Worm (Caenorhabditis elegans) whole organism, L4/young adult: ENCODE data around the gene ZK1086.3.

Source experiments
- W03F9.2 ChIP-seq: fragments of 150-350 bp; optimal IDR thresholded peaks from 2 replicates; lab custom pipeline; 2014; ENCODE audit warnings: missing biosample characterization, missing genetic modification characterization
- dao-5 ChIP-seq: sonication (generic microtip); optimal IDR thresholded peaks from 2 replicates; lab custom pipeline; 2016; ENCODE audit warnings: missing genotype, missing genetic modification characterization, moderate library complexity, missing compliant biosample characterization
- him-1 ChIP-seq: sonication (generic microtip); optimal IDR thresholded peaks from 2 replicates; lab custom pipeline; 2016; ENCODE audit warnings: missing genotype, missing genetic modification reagents, missing genetic modification characterization, missing compliant biosample characterization

ZK1086.3 gene

DNA sequence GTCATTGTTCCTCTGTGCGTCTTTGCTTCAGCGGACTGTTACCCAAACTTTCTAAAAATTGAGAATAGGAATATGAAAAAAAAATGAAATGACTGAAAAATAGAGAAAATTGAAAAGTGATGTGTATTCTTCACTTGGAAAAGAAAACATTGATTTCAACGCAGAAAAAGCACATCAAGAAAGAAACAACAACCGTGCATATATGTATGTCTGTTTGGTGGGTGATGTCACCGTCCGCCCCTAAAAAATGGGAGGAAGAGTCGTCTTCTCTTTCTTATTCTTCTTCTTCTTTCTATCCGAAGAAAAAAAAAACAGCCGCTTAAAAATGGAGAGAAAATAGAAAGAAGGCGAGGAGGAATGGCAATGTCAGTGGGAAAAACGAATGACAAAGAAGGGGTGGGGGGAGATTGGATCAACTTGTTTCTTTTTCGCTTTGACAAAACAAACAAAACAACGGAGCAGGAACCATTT is 20.1 kb upstream of the ZK1086.3 start, which contains the start of gene nkb-3:
Gene nkb-3, minus strand, starts transcription at position 51 of the 471 bp plus-strand sequence.
- TF ChIP-seq dao-5 (no peak), W03F9.2 (tag; lab: Kevin White, UChicago) (no peak), him-1 (tag; lab: Kevin White, UChicago) (no peak)

DNA sequence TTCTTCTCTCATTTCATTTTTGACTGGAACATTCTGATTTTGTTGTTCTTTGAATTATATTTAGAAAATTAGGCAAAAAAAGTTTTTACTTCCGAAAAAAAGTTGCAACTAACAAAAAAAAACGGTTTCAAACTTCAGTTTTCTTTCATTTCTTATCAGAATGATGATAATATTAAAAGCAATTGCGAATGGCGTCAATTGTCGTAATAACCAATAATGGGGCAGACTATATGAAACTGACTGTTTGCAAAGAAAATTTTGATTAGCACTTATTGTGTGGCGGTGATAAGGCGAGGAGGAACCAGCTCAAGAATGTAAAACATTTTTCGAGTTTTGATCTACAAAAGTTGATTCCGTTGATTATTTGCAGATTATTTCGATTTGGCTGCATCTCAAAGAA is 17.9 kb upstream of the ZK1086.3 start:
- TF ChIP-seq him-1 (tag; lab: Kevin White, UChicago) = no peak

DNA sequence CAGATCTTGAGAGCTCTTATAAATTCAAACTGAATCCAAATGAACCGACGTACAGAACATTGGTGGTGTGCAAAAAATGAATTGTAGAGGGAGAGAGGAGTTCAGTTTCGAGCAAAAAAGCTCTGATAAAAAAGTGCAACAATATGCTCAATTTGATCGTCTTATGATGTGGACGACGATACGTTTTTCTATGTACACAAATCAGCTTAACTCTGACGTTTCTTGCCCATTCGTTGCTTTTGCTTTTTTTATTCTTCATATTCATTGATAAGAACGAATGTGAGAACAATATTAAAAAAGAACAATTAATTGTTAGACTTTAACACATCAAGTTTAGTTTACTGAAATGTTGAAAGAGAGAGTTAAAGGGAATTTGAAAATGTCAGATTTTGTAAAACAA is 16.5 kb upstream of the ZK1086.3 start:
- TF ChIP-seq W03F9.2 (tag; lab: Kevin White, UChicago) = no peak
- TF ChIP-seq him-1 (tag; lab: Kevin White, UChicago) = no peak
- TF ChIP-seq dao-5 = no peak

DNA sequence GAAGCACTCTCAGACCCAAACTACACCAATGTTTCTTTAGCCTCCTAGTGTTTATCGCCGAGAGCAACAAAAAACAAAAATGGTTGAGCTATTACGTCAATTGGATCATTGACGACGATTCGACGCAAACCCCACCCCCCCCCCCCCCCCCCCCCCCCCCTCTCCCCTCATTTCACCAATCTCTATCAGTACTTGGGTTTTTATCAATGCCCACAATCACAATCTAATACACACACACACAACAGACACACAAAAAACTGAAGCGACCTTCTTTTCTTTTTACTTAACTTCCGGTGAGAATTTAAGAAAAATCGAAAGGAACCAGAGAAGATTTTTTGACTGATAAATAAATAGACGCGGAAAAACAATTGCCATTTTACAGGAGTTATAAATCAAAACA is 15.1 kb upstream of the ZK1086.3 start:
- no peak for TF ChIP-seq dao-5

DNA sequence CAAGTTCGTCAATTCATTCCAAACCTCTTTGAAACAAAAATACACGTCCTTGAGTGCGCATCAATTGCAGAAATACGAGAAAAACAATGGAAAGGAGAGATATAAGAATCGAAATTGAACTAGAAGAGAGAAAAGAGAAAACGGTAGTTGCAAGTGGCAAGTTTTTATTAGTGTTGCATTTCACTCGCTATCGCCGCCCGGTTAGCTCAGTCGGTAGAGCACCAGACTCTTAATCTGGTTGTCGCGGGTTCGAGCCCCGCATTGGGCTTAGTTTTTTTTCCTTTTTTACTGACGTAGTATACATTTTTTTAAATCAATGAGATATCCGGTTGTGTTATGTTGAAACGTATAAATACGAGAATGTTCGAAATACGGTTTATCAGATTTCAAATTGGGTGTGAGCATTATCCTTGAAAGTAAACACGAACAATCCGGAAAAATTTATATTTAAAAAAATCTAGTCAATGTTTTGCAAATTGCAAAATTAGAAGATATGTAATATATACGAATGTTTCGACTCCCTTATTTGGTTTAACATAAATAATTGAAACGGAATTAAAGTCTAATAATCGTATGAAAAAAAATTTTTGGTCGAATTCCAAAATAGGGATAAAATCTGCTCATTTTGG is 9.1 kb upstream of the ZK1086.3 start:
- TF ChIP-seq dao-5 = no peak
- no peak for TF ChIP-seq W03F9.2 (tag; lab: Kevin White, UChicago)

DNA sequence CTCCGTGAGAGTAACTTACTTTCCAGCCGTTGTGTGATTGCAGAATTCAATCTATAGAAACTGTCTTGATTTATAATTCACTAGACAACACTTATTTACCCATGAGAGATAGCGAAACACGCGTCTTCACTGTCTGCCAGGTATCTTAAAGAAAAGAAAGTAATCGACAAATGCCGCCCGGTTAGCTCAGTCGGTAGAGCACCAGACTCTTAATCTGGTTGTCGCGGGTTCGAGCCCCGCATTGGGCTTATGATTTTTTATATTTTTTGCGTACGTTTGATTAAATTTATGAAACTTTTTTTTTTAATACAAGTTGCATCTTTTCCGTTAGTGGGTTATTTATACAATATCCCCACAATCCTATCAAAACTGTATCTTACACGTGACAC is 8.6 kb upstream of the ZK1086.3 start:
- TF ChIP-seq dao-5 = no peak
- TF ChIP-seq W03F9.2 (tag; lab: Kevin White, UChicago) = no peak
- no peak for TF ChIP-seq him-1 (tag; lab: Kevin White, UChicago)

DNA sequence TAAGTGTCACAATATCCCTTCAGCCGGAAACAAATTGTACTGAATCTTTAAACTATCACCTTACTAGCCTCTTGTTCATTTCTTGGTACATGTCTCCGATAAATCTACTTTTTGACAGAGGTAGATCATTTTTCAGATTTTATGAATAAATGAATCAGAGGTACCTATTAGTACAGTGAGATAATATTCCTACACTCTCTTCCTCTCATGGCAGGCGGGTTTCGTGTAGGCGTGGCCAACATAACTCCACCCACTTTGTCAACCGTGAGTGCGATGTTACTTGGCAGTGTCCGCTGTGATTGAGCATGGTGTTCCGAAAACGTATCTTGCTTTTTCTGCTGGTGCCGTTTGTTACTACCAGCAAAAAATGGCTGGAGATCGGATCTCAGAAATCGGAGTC is 5.4 kb upstream of the ZK1086.3 start, which contains the start of gene F55F3.4:
Gene F55F3.4, plus strand, starts transcription at position 301 of the 400 bp plus-strand sequence.
- TF ChIP-seq dao-5 (no peak), him-1 (tag; lab: Kevin White, UChicago) (no peak), W03F9.2 (tag; lab: Kevin White, UChicago) (no peak)

DNA sequence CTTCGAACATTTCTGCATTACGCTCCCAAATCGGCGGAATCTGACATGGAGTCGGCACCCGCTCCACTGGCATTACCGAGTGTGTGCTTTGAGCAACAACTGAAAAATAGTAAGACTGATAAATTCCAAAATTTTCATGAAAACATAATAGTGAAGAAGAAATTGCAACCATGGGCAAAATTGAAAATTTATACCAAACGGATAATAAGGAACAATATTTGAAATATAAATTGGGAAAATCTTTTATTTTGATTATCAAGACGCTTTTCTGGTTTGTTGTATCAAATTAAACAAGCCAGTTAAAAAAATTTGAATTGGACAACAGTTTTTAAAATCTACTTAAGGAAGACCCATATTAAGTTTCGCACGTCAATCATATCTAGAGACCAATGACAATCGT is 2.9 kb downstream of the ZK1086.3 start, which contains the start of gene ZK1086.2:
Gene ZK1086.2, minus strand, starts transcription at position 101 of the 400 bp plus-strand sequence.
- TF ChIP-seq dao-5 (no peak), him-1 (tag; lab: Kevin White, UChicago) (no peak), W03F9.2 (tag; lab: Kevin White, UChicago) (no peak)

DNA sequence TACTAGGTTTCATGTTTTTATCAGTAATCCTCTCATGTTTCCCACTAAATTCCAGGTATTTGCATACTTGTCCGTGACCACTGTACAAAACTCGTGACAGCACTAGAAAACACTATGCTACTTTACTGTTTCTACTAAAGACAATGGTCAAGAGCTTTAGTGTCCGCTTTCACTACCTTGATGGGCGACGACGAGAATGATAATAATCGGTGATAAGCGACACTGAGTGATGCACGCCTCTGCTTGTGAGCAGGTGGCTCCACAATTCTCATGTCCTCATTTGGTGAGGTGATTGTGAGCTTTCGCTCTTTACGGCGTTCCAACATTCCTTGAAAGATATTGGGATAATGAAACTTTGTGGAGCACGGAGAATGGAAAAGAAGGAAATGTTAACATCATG is 12.6 kb downstream of the ZK1086.3 start:
- TF ChIP-seq him-1 (tag; lab: Kevin White, UChicago) (no peak), dao-5 (no peak), W03F9.2 (tag; lab: Kevin White, UChicago) (no peak)

DNA sequence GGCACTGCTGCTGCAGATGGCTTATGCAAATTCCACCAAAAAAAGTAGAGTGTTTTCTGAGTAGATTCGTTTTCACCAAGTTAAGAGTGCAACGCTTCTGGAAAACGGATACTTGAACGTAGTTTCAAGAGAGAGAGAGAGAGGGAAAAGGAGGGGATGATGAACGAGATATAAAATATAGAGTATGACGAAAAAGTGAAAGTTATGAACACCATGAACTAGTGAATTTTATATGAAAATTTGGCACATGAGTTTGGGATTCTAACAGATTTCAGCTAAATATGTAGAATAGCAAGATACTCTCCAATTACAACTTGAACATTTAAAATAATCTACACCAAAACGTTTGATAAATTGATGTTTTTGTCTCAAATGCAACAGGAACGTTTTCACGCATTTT is 19.1 kb downstream of the ZK1086.3 start, which contains the start of gene obr-3:
Gene obr-3, minus strand, starts transcription at position 101 of the 400 bp plus-strand sequence.
- no peak for TF ChIP-seq W03F9.2 (tag; lab: Kevin White, UChicago)
- TF ChIP-seq dao-5 = no peak
- TF ChIP-seq him-1 (tag; lab: Kevin White, UChicago) = no peak

DNA sequence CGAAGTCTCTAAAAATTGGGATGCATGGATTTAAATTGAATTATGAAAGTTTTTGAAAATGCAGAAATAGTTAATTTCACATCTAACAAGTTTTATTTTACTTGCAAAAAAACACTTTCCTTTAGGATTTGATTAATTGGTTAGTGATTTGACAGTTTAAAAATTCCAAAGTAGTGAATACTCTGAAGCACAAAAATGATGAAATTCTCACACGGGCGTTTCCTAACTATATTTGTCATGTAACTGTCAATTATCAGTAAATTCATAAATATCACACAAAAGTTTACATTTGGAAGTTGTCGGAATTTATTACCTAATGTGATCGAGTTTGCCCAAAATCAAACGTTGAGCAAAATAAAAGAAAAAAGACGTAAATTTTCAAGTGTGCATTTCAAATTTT is 20.5 kb downstream of the ZK1086.3 start:
- TF ChIP-seq dao-5 (no peak), W03F9.2 (tag; lab: Kevin White, UChicago) (no peak), him-1 (tag; lab: Kevin White, UChicago) (no peak)

DNA sequence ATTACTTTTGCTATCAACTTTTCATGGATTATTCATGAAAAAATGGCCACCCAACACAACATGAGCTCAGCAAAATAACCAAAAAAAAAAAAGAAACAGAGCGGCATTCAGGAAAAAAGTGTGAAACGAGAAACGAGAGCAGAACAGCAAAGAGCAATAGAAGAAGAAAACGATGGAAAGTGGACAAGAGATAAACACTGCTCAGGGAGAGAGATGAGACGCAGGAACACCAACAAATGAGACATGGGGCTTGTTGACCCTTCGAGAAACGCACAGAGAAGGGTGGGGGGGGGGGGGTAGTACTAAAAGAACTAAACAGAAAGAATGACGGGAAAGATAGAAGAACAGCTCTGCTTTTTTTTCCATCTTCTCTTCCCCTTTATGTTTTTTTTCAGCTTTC is 21.3 kb downstream of the ZK1086.3 start:
- TF ChIP-seq him-1 (tag; lab: Kevin White, UChicago) (no peak), dao-5 (no peak), W03F9.2 (tag; lab: Kevin White, UChicago) (no peak)

DNA sequence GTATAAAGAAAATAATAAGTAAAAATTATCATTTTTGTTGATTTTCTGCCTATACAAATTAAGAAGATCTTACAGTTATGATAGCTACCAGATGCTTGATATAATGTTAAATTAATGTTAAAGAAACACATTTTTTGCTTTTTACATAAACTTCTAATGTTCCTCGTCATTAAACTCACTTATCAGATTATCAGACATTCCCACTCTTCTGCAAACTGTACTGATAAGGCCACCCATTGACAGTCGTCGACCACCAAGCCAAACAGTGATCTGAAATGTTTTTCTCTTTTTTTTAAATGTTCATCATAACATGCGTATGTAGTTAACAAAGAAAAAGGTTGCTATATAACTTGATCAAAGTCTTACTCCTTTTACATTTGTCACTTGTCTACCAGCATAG is 28.2 kb downstream of the ZK1086.3 start:
- TF ChIP-seq W03F9.2 (tag; lab: Kevin White, UChicago) (no peak), him-1 (tag; lab: Kevin White, UChicago) (no peak), dao-5 (no peak)

DNA sequence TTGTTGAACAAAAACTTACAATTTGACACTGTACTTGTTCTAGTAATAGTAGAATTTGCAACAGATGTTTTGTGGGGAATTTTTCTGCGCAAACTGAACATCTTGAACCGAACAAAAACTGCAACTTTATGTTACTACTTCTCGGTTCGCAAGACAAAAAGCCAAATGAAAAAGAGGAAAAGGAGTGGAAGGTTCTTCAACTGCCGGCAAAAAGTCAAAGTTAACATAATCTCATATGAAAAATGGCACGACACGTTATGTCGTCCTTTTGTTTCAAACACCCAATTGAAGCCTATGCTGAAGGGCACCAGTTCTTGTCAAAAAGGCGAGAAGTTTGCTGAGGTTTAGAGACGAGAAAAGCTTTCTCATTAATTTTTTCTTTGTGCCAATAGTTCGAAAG is 32.9 kb downstream of the ZK1086.3 start, which contains the start of gene twk-23:
Gene twk-23, minus strand, starts transcription at position 101 of the 400 bp plus-strand sequence.
- no peak for TF ChIP-seq him-1 (tag; lab: Kevin White, UChicago)

DNA sequence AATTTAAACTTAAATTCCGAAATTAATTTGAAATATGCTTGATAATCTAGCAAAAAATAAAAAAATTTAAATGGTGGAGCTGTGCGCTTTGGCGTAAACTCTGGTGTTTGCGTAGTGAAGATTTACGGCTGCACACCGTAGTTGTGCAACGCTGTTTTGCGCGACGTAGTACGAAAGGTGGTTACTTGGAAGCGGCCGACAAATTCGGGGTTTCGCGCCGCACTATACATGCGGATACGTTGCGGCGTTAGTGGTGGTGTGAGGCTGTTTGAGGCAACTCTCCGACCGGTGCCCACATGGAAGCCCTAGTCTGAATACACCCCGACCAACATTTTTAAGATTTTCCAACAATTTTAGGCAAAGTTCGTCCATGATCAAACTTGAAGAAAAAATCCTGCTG is 42.8 kb downstream of the ZK1086.3 start:
- no peak for TF ChIP-seq him-1 (tag; lab: Kevin White, UChicago)
- no peak for TF ChIP-seq dao-5
- TF ChIP-seq W03F9.2 (tag; lab: Kevin White, UChicago) = no peak
